Worm (Caenorhabditis elegans) whole organism, L1 larva: ENCODE data around the gene inpp-4B.

Experiments used
- C16A3.4 ChIP-seq: fragments of 150-350 bp; optimal IDR thresholded peaks from 2 replicates; lab custom pipeline; 2014; ENCODE audit warnings: missing biosample characterization, missing genetic modification characterization
- C34B4.2 ChIP-seq: sonication (generic microtip); optimal IDR thresholded peaks from 2 replicates; lab custom pipeline; 2017; ENCODE audit warnings: mild to moderate bottlenecking, missing genetic modification characterization, missing compliant biosample characterization
- Y116A8C.19 ChIP-seq: sonication (generic microtip); optimal IDR thresholded peaks from 2 replicates; lab custom pipeline; 2016; ENCODE audit warnings: missing compliant biosample characterization, missing genetic modification characterization, borderline replicate concordance
- blmp-1 ChIP-seq: fragments of 150-350 bp; optimal IDR thresholded peaks from 2 replicates; lab custom pipeline; 2014; ENCODE audit warnings: missing biosample characterization, missing genetic modification characterization
- ceh-8 ChIP-seq: fragments of 200-800 bp; sonication (Bioruptor generic); optimal IDR thresholded peaks from 2 replicates; lab custom pipeline; 2018; ENCODE audit warnings: mild to moderate bottlenecking, missing genetic modification characterization, moderate library complexity, missing compliant biosample characterization
- ceh-82 ChIP-seq, 3 experiments: fragments of 150-350 bp in 1 of 3; sonication (generic microtip) in 2 of 3; optimal IDR thresholded peaks; 2 replicates each; lab custom pipeline; 2014 to 2017; ENCODE audit warnings: missing biosample characterization in 3 of 3, missing genetic modification characterization in 3 of 3
- ceh-90 ChIP-seq: sonication (generic microtip); optimal IDR thresholded peaks from 2 replicates; lab custom pipeline; 2016; ENCODE audit warnings: missing genetic modification characterization, missing compliant biosample characterization
- ces-1 ChIP-seq: fragments of 150-350 bp; optimal IDR thresholded peaks from 2 replicates; lab custom pipeline; 2014; ENCODE audit warnings: missing biosample characterization, missing genetic modification reagents, missing genetic modification characterization
- dpl-1 ChIP-seq, 3 experiments: fragments of 150-350 bp in 2 of 3; sonication (generic microtip) in 1 of 3; optimal IDR thresholded peaks; 2 replicates each; lab custom pipeline; 2014 to 2017; ENCODE audit warnings: missing biosample characterization in 3 of 3, missing genetic modification characterization in 3 of 3, missing genetic modification reagents in 3 of 3
- dsc-1 ChIP-seq: sonication (generic microtip); optimal IDR thresholded peaks from 2 replicates; lab custom pipeline; 2016; ENCODE audit warnings: mild to moderate bottlenecking, missing genetic modification characterization, missing compliant biosample characterization
- efl-1 ChIP-seq, 4 experiments: fragments of 150-350 bp; optimal IDR thresholded peaks in 3 of 4; peaks in 1 of 4; 1 replicate in 1 of 4; 2 replicates in 3 of 4; lab custom pipeline; 2014; ENCODE audit warnings: missing biosample characterization in 2 of 4, missing genetic modification characterization in 2 of 4, missing genetic modification reagents in 2 of 4
- egl-13 ChIP-seq: sonication (generic microtip); optimal IDR thresholded peaks from 2 replicates; lab custom pipeline; 2016; ENCODE audit warnings: missing genotype, missing genetic modification reagents, missing genetic modification characterization, missing compliant biosample characterization
- egl-27 ChIP-seq, 2 experiments: fragments of 150-350 bp in 1 of 2; sonication (generic microtip); optimal IDR thresholded peaks; 3 replicates each; lab custom pipeline; 2017 to 2018; ENCODE audit warnings: missing biosample characterization in 2 of 2, missing genetic modification characterization in 2 of 2, missing genetic modification reagents in 2 of 2
- elt-2 ChIP-seq: sonication (generic microtip); optimal IDR thresholded peaks from 2 replicates; lab custom pipeline; 2016; ENCODE audit warnings: missing genetic modification characterization, mild to moderate bottlenecking, inconsistent platforms, missing compliant biosample characterization, missing genetic modification reagents
- elt-3 ChIP-seq, 6 experiments: fragments of 150-350 bp in 1 of 6; sonication (generic microtip); optimal IDR thresholded peaks; 2 replicates each; lab custom pipeline; 2017 to 2018; ENCODE audit warnings: missing biosample characterization in 6 of 6, missing genetic modification characterization in 6 of 6, inconsistent platforms in 1 of 6
- ets-5 ChIP-seq: fragments of 200-800 bp; sonication (Bioruptor generic); IDR thresholded peaks from 2 replicates; pipeline ENCODE4 v1.3.6; 2022; ENCODE audit warnings: missing genetic modification characterization, missing compliant biosample characterization
- fkh-10 ChIP-seq: sonication (generic microtip); optimal IDR thresholded peaks from 2 replicates; lab custom pipeline; 2017; ENCODE audit warnings: missing biosample characterization, missing genetic modification reagents, missing genetic modification characterization
- fkh-4 ChIP-seq: sonication (generic microtip); optimal IDR thresholded peaks from 2 replicates; lab custom pipeline; 2016; ENCODE audit warnings: missing compliant biosample characterization, missing genetic modification characterization, borderline replicate concordance
- fos-1 ChIP-seq: fragments of 150-350 bp; optimal IDR thresholded peaks from 2 replicates; lab custom pipeline; 2014; ENCODE audit warnings: missing biosample characterization, missing genetic modification characterization
- grh-1 ChIP-seq: fragments of 200-800 bp; sonication (Bioruptor generic); IDR thresholded peaks from 2 replicates; pipeline ENCODE4 v1.3.6; 2022; ENCODE audit warnings: missing genetic modification reagents, missing genetic modification characterization, missing compliant biosample characterization
- hlh-17 ChIP-seq: fragments of 200-800 bp; sonication (Bioruptor generic); optimal IDR thresholded peaks from 2 replicates; lab custom pipeline; 2018; ENCODE audit warnings: missing genetic modification characterization, mild to moderate bottlenecking, missing compliant biosample characterization, moderate library complexity, borderline replicate concordance
- hpl-2 ChIP-seq: fragments of 150-350 bp; optimal IDR thresholded peaks from 2 replicates; lab custom pipeline; 2014; ENCODE audit warnings: missing biosample characterization, missing genetic modification reagents, missing genetic modification characterization
- lin-14 ChIP-seq: fragments of 200-800 bp; sonication (Bioruptor generic); optimal IDR thresholded peaks from 2 replicates; lab custom pipeline; 2018; ENCODE audit warnings: mild to moderate bottlenecking, missing genetic modification characterization, moderate library complexity, missing compliant biosample characterization
- lin-39 ChIP-seq: fragments of 150-350 bp; optimal IDR thresholded peaks from 2 replicates; lab custom pipeline; 2014; ENCODE audit warnings: missing biosample characterization, missing genetic modification reagents, missing genetic modification characterization
- lir-3 ChIP-seq: sonication (generic microtip); optimal IDR thresholded peaks from 2 replicates; lab custom pipeline; 2016; ENCODE audit warnings: mild to moderate bottlenecking, missing genetic modification characterization, moderate library complexity, missing compliant biosample characterization; ENCODE audit not compliant: poor library complexity
- lsy-2 ChIP-seq, 2 experiments: fragments of 150-350 bp; optimal IDR thresholded peaks; 2 replicates each; lab custom pipeline; 2014; ENCODE audit warnings: missing biosample characterization in 2 of 2, missing genetic modification characterization in 2 of 2
- mef-2 ChIP-seq: fragments of 150-350 bp; optimal IDR thresholded peaks from 2 replicates; lab custom pipeline; 2014; ENCODE audit warnings: missing biosample characterization, missing genetic modification characterization
- nhr-19 ChIP-seq: fragments of 200-800 bp; sonication (Bioruptor generic); conservative IDR thresholded peaks from 2 replicates; pipeline ENCODE4 v1.3.6; 2022; ENCODE audit warnings: missing genetic modification characterization, missing compliant biosample characterization
- nhr-28 ChIP-seq: fragments of 150-350 bp; optimal IDR thresholded peaks from 2 replicates; lab custom pipeline; 2014; ENCODE audit warnings: missing biosample characterization, missing genetic modification characterization
- nhr-47 ChIP-seq: sonication (generic microtip); optimal IDR thresholded peaks from 2 replicates; lab custom pipeline; 2016; ENCODE audit warnings: mild to moderate bottlenecking, missing genetic modification characterization, moderate library complexity, missing compliant biosample characterization
- nhr-71 ChIP-seq: sonication (generic microtip); optimal IDR thresholded peaks from 2 replicates; lab custom pipeline; 2016; ENCODE audit warnings: mild to moderate bottlenecking, missing genetic modification characterization, moderate library complexity, missing compliant biosample characterization
- nhr-77 ChIP-seq: fragments of 150-350 bp; optimal IDR thresholded peaks from 2 replicates; lab custom pipeline; 2014; ENCODE audit warnings: missing biosample characterization, missing genetic modification characterization
- nhr-85 ChIP-seq: sonication (generic microtip); peaks from one replicate; lab custom pipeline; 2016; ENCODE audit warnings: missing genetic modification characterization, inconsistent platforms, missing compliant biosample characterization
- pax-3 ChIP-seq: fragments of 200-800 bp; sonication (Bioruptor generic); optimal IDR thresholded peaks from 2 replicates; lab custom pipeline; 2018; ENCODE audit warnings: mild to moderate bottlenecking, missing genetic modification characterization, moderate library complexity, missing compliant biosample characterization
- rnt-1 ChIP-seq: sonication (generic microtip); optimal IDR thresholded peaks from 2 replicates; lab custom pipeline; 2016; ENCODE audit warnings: mild to moderate bottlenecking, missing genetic modification characterization, moderate library complexity, missing compliant biosample characterization
- snu-23 ChIP-seq: sonication (generic microtip); optimal IDR thresholded peaks from 2 replicates; lab custom pipeline; 2016; ENCODE audit warnings: missing genetic modification characterization, missing compliant biosample characterization
- sox-4 ChIP-seq: sonication (generic microtip); optimal IDR thresholded peaks from 2 replicates; lab custom pipeline; 2016; ENCODE audit warnings: missing genetic modification characterization, missing compliant biosample characterization
- sptf-1 ChIP-seq: fragments of 150-350 bp; optimal IDR thresholded peaks from 2 replicates; lab custom pipeline; 2014; ENCODE audit warnings: missing biosample characterization, missing genetic modification characterization
- sup-37 ChIP-seq: fragments of 200-800 bp; sonication (Bioruptor generic); optimal IDR thresholded peaks from 2 replicates; lab custom pipeline; 2018; ENCODE audit warnings: mild to moderate bottlenecking, missing genetic modification characterization, missing compliant biosample characterization
- tbx-2 ChIP-seq: sonication (generic microtip); optimal IDR thresholded peaks from 2 replicates; lab custom pipeline; 2016; ENCODE audit warnings: missing genetic modification characterization, missing compliant biosample characterization
- tlp-1 ChIP-seq: fragments of 150-350 bp; optimal IDR thresholded peaks from 2 replicates; lab custom pipeline; 2014; ENCODE audit warnings: missing biosample characterization, missing genetic modification characterization
- unc-130 ChIP-seq: fragments of 150-350 bp; optimal IDR thresholded peaks from 2 replicates; lab custom pipeline; 2017; ENCODE audit warnings: missing biosample characterization, missing genetic modification characterization, inconsistent platforms
- unc-30 ChIP-seq: sonication (generic microtip); optimal IDR thresholded peaks from 2 replicates; lab custom pipeline; 2017; ENCODE audit warnings: missing biosample characterization, missing genetic modification characterization
- unc-86 ChIP-seq: sonication (generic microtip); optimal IDR thresholded peaks from 2 replicates; lab custom pipeline; 2016; ENCODE audit warnings: missing genetic modification characterization, missing compliant biosample characterization
- xbp-1 ChIP-seq: sonication (generic microtip); optimal IDR thresholded peaks from 2 replicates; lab custom pipeline; 2016; ENCODE audit warnings: missing genetic modification characterization, missing compliant biosample characterization

inpp-4B gene

ce11 chrIII:10248441-10249137 lies 18.1 kb downstream of the inpp-4B start, which contains the start of the genes div-1 and cor-1 (continued):
- no peak for TF ChIP-seq grh-1
- peak; percentile 52 for TF ChIP-seq C16A3.4 (tag; lab: Kevin White, UChicago)
- no peak for TF ChIP-seq fos-1 (tag; lab: Kevin White, UChicago)
- TF ChIP-seq nhr-47 (tag; lab: Kevin White, UChicago): peak; percentile 57
- TF ChIP-seq pax-3 (tag; lab: Kevin White, UChicago): no peak
- TF ChIP-seq rnt-1 (tag; lab: Kevin White, UChicago): peak; percentile 48
- no peak for TF ChIP-seq ces-1 (GFP tag; lab: Kevin White, UChicago)
- peak; percentile 12 for TF ChIP-seq nhr-77 (tag; lab: Kevin White, UChicago)
- no peak for TF ChIP-seq mef-2 (tag; lab: Kevin White, UChicago)
- peak; percentile 76 to 90 for TF ChIP-seq efl-1 (optimal IDR thresholded peaks at IDR 0.05; lab: Kevin White, UChicago)
- TF ChIP-seq efl-1 (GFP tag; optimal IDR thresholded peaks at IDR 0.05 in 1 of 2; lab: Kevin White, UChicago): peak; percentile 87 to 99
- TF ChIP-seq dpl-1 (GFP tag; optimal IDR thresholded peaks at IDR 0.05; lab: Kevin White, UChicago): peak; percentile 73 to 89 (median 87)
- TF ChIP-seq sox-4: no peak
- no peak for TF ChIP-seq tlp-1
- TF ChIP-seq elt-2 (tag; lab: Kevin White, UChicago): no peak
- TF ChIP-seq sup-37 (GFP tag; lab: Kevin White, UChicago): no peak
- TF ChIP-seq unc-86 (tag; lab: Kevin White, UChicago): no peak
- TF ChIP-seq elt-3 (tag; optimal IDR thresholded peaks at IDR 0.05; lab: Kevin White, UChicago): no peak
- TF ChIP-seq ceh-90 (tag; lab: Kevin White, UChicago): no peak
- peak; percentile 54 for TF ChIP-seq tbx-2 (tag; lab: Kevin White, UChicago)
- peak; percentile 20 to 75 for TF ChIP-seq lsy-2 (tag; optimal IDR thresholded peaks at IDR 0.05; lab: Kevin White, UChicago)
- TF ChIP-seq lin-39 (tag; lab: Kevin White, UChicago): no peak
- no peak for TF ChIP-seq blmp-1 (tag; lab: Kevin White, UChicago)
- TF ChIP-seq fkh-4: no peak
- no peak for TF ChIP-seq egl-27 (tag; optimal IDR thresholded peaks at IDR 0.05; lab: Kevin White, UChicago)
- TF ChIP-seq C34B4.2 (tag; lab: Kevin White, UChicago): no peak
- peak; percentile 40 for TF ChIP-seq xbp-1 (tag; lab: Kevin White, UChicago)
- TF ChIP-seq nhr-85: no peak
- no peak for TF ChIP-seq unc-130 (tag; lab: Kevin White, UChicago)
- TF ChIP-seq ceh-82 (tag; optimal IDR thresholded peaks at IDR 0.05; lab: Kevin White, UChicago): peak in 2 of 3 experiments; percentile 25 to 46
- no peak for TF ChIP-seq lir-3 (tag; lab: Kevin White, UChicago)
- TF ChIP-seq Y116A8C.19 (tag; lab: Kevin White, UChicago): no peak

- TF ChIP-seq unc-30 (tag; lab: Kevin White, UChicago) (no peak), mef-2 (tag; lab: Kevin White, UChicago) (no peak), sptf-1 (tag; lab: Kevin White, UChicago) (no peak), ets-5 (no peak), nhr-77 (tag; lab: Kevin White, UChicago) (no peak), nhr-85 (peak; percentile 56), snu-23 (GFP tag; lab: Kevin White, UChicago) (no peak), sup-37 (GFP tag; lab: Kevin White, UChicago) (no peak)
Observed at ce11 chrIII:10244013-10244412, 22.7 kb downstream of the inpp-4B start.

- TF ChIP-seq grh-1 (0 out of 2 replicates have a peak, but pooled peaks have one; percentile 16), lin-14 (peak; percentile 42), sup-37 (GFP tag; lab: Kevin White, UChicago) (no peak), elt-3 (tag; optimal IDR thresholded peaks at IDR 0.05; lab: Kevin White, UChicago) (peak in 1 of 6 experiments; percentile 77), ceh-90 (tag; lab: Kevin White, UChicago) (no peak), ceh-8 (GFP tag; lab: Kevin White, UChicago) (peak; percentile 95), unc-130 (tag; lab: Kevin White, UChicago) (no peak), hlh-17 (no peak), nhr-28 (tag; lab: Kevin White, UChicago) (no peak), fkh-10 (GFP tag; lab: Kevin White, UChicago) (no peak), egl-13 (tag; lab: Kevin White, UChicago) (no peak), nhr-71 (tag; lab: Kevin White, UChicago) (peak; percentile 24), nhr-47 (tag; lab: Kevin White, UChicago) (no peak), blmp-1 (tag; lab: Kevin White, UChicago) (peak; percentile 22), nhr-85 (peak; percentile 86), nhr-19 (GFP tag; lab: Robert Waterston, UW) (peak; percentile 49), hpl-2 (GFP tag; lab: Kevin White, UChicago) (no peak), dsc-1 (tag; lab: Kevin White, UChicago) (no peak), snu-23 (GFP tag; lab: Kevin White, UChicago) (no peak), unc-86 (tag; lab: Kevin White, UChicago) (no peak)
Observed at ce11 chrIII:10241332-10241829, 25.3 kb downstream of the inpp-4B start.
